Worm (Caenorhabditis elegans) whole organism, L3 larva: Measurements from ENCODE around the gene F54D5.5.

Experiments used
- ama-1 ChIP-seq: fragments of 150-350 bp; optimal IDR thresholded peaks from 2 replicates; lab custom pipeline; 2018
- ceh-82 ChIP-seq: fragments of 150-350 bp; optimal IDR thresholded peaks from 2 replicates; lab custom pipeline; 2014; ENCODE audit warnings: missing biosample characterization, missing genetic modification characterization
- daf-12 ChIP-seq: fragments of 150-350 bp; optimal IDR thresholded peaks from 2 replicates; lab custom pipeline; 2014; ENCODE audit warnings: missing biosample characterization, missing genetic modification reagents, missing genetic modification characterization
- eor-1 ChIP-seq, 2 experiments: fragments of 150-350 bp; optimal IDR thresholded peaks; 2 replicates each; lab custom pipeline; 2014 to 2018; ENCODE audit warnings: missing biosample characterization in 2 of 2, missing genetic modification characterization in 2 of 2
- lsy-12 ChIP-seq: sonication (generic microtip); optimal IDR thresholded peaks from 2 replicates; lab custom pipeline; 2016; ENCODE audit warnings: mild to moderate bottlenecking, missing genetic modification characterization, missing compliant biosample characterization
- nfya-1 ChIP-seq: sonication (generic microtip); optimal IDR thresholded peaks from 2 replicates; lab custom pipeline; 2017; ENCODE audit warnings: missing genetic modification characterization, mild to moderate bottlenecking, missing compliant biosample characterization, antibody characterized with exemption, moderate library complexity; ENCODE audit not compliant: insufficient read depth
- nhr-76 ChIP-seq: fragments of 150-350 bp; sonication (generic microtip); optimal IDR thresholded peaks from 5 replicates; lab custom pipeline; 2014; ENCODE audit warnings: missing biosample characterization, missing genetic modification characterization
- pha-4 ChIP-seq: fragments of 150-350 bp; optimal IDR thresholded peaks from 2 replicates; lab custom pipeline; 2014; ENCODE audit warnings: missing biosample characterization, missing genetic modification reagents, missing genetic modification characterization
- pqm-1 ChIP-seq: fragments of 150-350 bp; optimal IDR thresholded peaks from 2 replicates; lab custom pipeline; 2017; ENCODE audit warnings: missing biosample characterization, missing genetic modification characterization, inconsistent platforms
- skn-1 ChIP-seq: fragments of 150-350 bp; optimal IDR thresholded peaks from 2 replicates; lab custom pipeline; 2014; ENCODE audit warnings: missing biosample characterization, missing genetic modification characterization
- tbx-2 ChIP-seq: sonication (generic microtip); optimal IDR thresholded peaks from 2 replicates; lab custom pipeline; 2016; ENCODE audit warnings: mild to moderate bottlenecking, missing genetic modification characterization, missing compliant biosample characterization
- zag-1 ChIP-seq: fragments of 150-350 bp; optimal IDR thresholded peaks from 2 replicates; lab custom pipeline; 2014; ENCODE audit warnings: missing biosample characterization, missing genetic modification characterization

DNA sequence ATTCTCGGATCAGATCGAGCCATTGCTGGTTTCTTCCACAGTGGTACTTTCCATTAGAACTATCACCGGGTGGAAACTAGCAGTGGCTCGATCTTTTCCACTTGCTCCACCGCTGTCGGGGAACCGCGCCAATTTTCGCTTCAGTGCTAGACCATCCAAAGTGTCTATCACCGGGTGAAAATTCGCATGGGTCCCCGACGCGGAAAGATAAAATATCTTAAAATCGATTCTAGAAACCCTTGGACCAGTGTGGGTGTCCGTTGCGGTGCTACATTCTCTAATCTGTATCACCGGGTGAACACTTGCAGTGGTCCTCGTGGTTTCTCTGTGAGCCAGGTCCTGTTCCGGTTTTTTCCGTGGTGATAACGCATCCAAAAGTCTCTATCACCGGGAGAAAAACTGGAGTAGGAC is 29.2 kb downstream of the F54D5.5 start:
- no peak for TF ChIP-seq zag-1 (tag; lab: Kevin White, UChicago)
- no peak for TF ChIP-seq tbx-2 (tag; lab: Kevin White, UChicago)
- TF ChIP-seq ama-1 (lab: Kevin White, UChicago), result no peak
- TF ChIP-seq skn-1, result no peak
- no peak for TF ChIP-seq pqm-1
- TF ChIP-seq pha-4 (tag; lab: Kevin White, UChicago), result no peak
- TF ChIP-seq nhr-76 (tag; lab: Kevin White, UChicago), result no peak
- no peak for TF ChIP-seq eor-1 (tag; optimal IDR thresholded peaks at IDR 0.05; lab: Kevin White, UChicago)
- TF ChIP-seq lsy-12 (tag; lab: Kevin White, UChicago), result no peak
- no peak for TF ChIP-seq ceh-82 (tag; lab: Kevin White, UChicago)
- TF ChIP-seq daf-12 (tag; lab: Kevin White, UChicago), result no peak
- no peak for TF ChIP-seq nfya-1 (tag; lab: Kevin White, UChicago)
